Worm (Caenorhabditis elegans) whole organism, late embryonic: ENCODE results near the gene T08D10.3.

ENCODE experiments used
- ceh-34 ChIP-seq: sonication (generic microtip); optimal IDR thresholded peaks from 2 replicates; lab custom pipeline; 2016; ENCODE audit warnings: mild to moderate bottlenecking, missing genetic modification characterization, missing compliant biosample characterization
- dve-1 ChIP-seq: sonication (generic microtip); optimal IDR thresholded peaks from 2 replicates; lab custom pipeline; 2017; ENCODE audit warnings: antibody characterized with exemption, mild to moderate bottlenecking, missing genetic modification characterization, missing compliant biosample characterization
- tbx-2 ChIP-seq: sonication (generic microtip); optimal IDR thresholded peaks from 2 replicates; lab custom pipeline; 2016; ENCODE audit warnings: missing genetic modification characterization, missing compliant biosample characterization

- TF ChIP-seq ceh-34 (tag; lab: Kevin White, UChicago) (no peak), dve-1 (tag; lab: Kevin White, UChicago) (no peak), tbx-2 (tag; lab: Kevin White, UChicago) (no peak)
Measured at ce11 chrX:11909168-11909567, 46.1 kb upstream of the T08D10.3 start.
